Worm (Caenorhabditis elegans) whole organism, midembryonic: ENCODE measurements around the gene art-1.

Experiments used
- T22C8.4 ChIP-seq: fragments of 200-800 bp; sonication (Bioruptor generic); IDR thresholded peaks from 2 replicates; pipeline ENCODE4 v1.3.6; 2022; ENCODE audit warnings: missing genetic modification characterization, missing compliant biosample characterization
- cog-1 ChIP-seq: sonication (generic microtip); optimal IDR thresholded peaks from 2 replicates; lab custom pipeline; 2016; ENCODE audit warnings: missing genetic modification characterization, missing compliant biosample characterization
- flt-1 ChIP-seq: fragments of 200-800 bp; sonication (Bioruptor generic); IDR thresholded peaks from 2 replicates; pipeline ENCODE4 v1.3.6; 2022; ENCODE audit warnings: missing genetic modification characterization, missing compliant biosample characterization
- med-1 ChIP-seq: sonication (generic microtip); optimal IDR thresholded peaks from 2 replicates; lab custom pipeline; 2017; ENCODE audit warnings: missing genetic modification characterization, mild to moderate bottlenecking, missing compliant biosample characterization, antibody characterized with exemption, missing genetic modification reagents; ENCODE audit not compliant: insufficient read depth
- ref-1 ChIP-seq: fragments of 200-800 bp; sonication (Bioruptor generic); conservative IDR thresholded peaks from 2 replicates; pipeline ENCODE4 v1.3.6; 2022; ENCODE audit warnings: missing genetic modification reagents, missing genetic modification characterization, missing compliant biosample characterization
- tab-1 ChIP-seq: fragments of 200-800 bp; sonication (Bioruptor generic); IDR thresholded peaks from 2 replicates; pipeline ENCODE4 v1.3.6; 2022; ENCODE audit warnings: missing genetic modification characterization, missing compliant biosample characterization
- ztf-23 ChIP-seq: fragments of 200-800 bp; sonication (Bioruptor generic); IDR thresholded peaks from 2 replicates; pipeline ENCODE4 v1.3.6; 2022; ENCODE audit warnings: missing genetic modification reagents, missing genetic modification characterization, missing compliant biosample characterization
- ztf-29 ChIP-seq: fragments of 200-800 bp; sonication (Bioruptor generic); IDR thresholded peaks from 2 replicates; pipeline ENCODE4 v1.3.6; 2022; ENCODE audit warnings: missing genetic modification reagents, missing genetic modification characterization, missing compliant biosample characterization

ce11 chrII:6926488-6926887 lies 45.5 kb downstream of the art-1 start:
- no peak for TF ChIP-seq ztf-29 (GFP tag; lab: Robert Waterston, UW)
- no peak for TF ChIP-seq tab-1
- TF ChIP-seq T22C8.4 (GFP tag; lab: Robert Waterston, UW): no peak
- no peak for TF ChIP-seq cog-1 (tag; lab: Kevin White, UChicago)
- no peak for TF ChIP-seq ztf-23 (GFP tag; lab: Robert Waterston, UW)
- TF ChIP-seq ref-1: no peak
- no peak for TF ChIP-seq med-1
- no peak for TF ChIP-seq flt-1 (GFP tag; lab: Robert Waterston, UW)
